Worm (Caenorhabditis elegans) whole organism, mixed stage, embryonic: ENCODE measurements around the gene lrx-1.

ENCODE experiments used
- drap-1 ChIP-seq: fragments of 200-800 bp; sonication (Bioruptor generic); optimal IDR thresholded peaks from 3 replicates; lab custom pipeline; 2018; ENCODE audit warnings: mild to moderate bottlenecking, missing genetic modification characterization, missing compliant biosample characterization
- lin-13 ChIP-seq: fragments of 150-350 bp; optimal IDR thresholded peaks from 2 replicates; lab custom pipeline; 2014; ENCODE audit warnings: missing biosample characterization, missing genetic modification characterization
- lin-32 ChIP-seq: fragments of 200-800 bp; sonication (Bioruptor generic); optimal IDR thresholded peaks from 2 replicates; lab custom pipeline; 2018; ENCODE audit warnings: mild to moderate bottlenecking, missing genetic modification characterization, missing compliant biosample characterization
- mab-5 ChIP-seq: fragments of 150-350 bp; optimal IDR thresholded peaks from 2 replicates; lab custom pipeline; 2014; ENCODE audit warnings: missing biosample characterization, missing genetic modification characterization
- mep-1 ChIP-seq: fragments of 150-350 bp; optimal IDR thresholded peaks from 2 replicates; lab custom pipeline; 2017; ENCODE audit warnings: missing biosample characterization, missing genetic modification reagents, missing genetic modification characterization, inconsistent platforms
- mls-2 ChIP-seq: sonication (generic microtip); optimal IDR thresholded peaks from 2 replicates; lab custom pipeline; 2016; ENCODE audit warnings: mild to moderate bottlenecking, missing genetic modification characterization, moderate library complexity, missing compliant biosample characterization
- nhr-237 ChIP-seq: fragments of 150-350 bp; optimal IDR thresholded peaks from 2 replicates; lab custom pipeline; 2014; ENCODE audit warnings: missing biosample characterization, missing genetic modification characterization
- nhr-28 ChIP-seq: fragments of 150-350 bp; optimal IDR thresholded peaks from 2 replicates; lab custom pipeline; 2014; ENCODE audit warnings: missing biosample characterization, missing genetic modification characterization
- nhr-76 ChIP-seq: sonication (generic microtip); optimal IDR thresholded peaks from 2 replicates; lab custom pipeline; 2017; ENCODE audit warnings: missing biosample characterization, missing genetic modification characterization
- snpc-4 ChIP-seq: fragments of 150-350 bp; optimal IDR thresholded peaks from 2 replicates; lab custom pipeline; 2014; ENCODE audit warnings: missing biosample characterization, missing genetic modification characterization
- unc-62 ChIP-seq: fragments of 150-350 bp; optimal IDR thresholded peaks from 2 replicates; lab custom pipeline; 2014; ENCODE audit warnings: missing biosample characterization, missing genetic modification reagents, missing genetic modification characterization

ce11 chrV:12245777-12246452 is 6.5 kb upstream of the lrx-1 start:
- TF ChIP-seq drap-1 (GFP tag; lab: Kevin White, UChicago), result no peak
- TF ChIP-seq nhr-76 (tag; lab: Kevin White, UChicago), result no peak
- no peak for TF ChIP-seq snpc-4 (tag; lab: Kevin White, UChicago)
- no peak for TF ChIP-seq unc-62 (GFP tag; lab: Kevin White, UChicago)
- TF ChIP-seq nhr-237, result no peak
- TF ChIP-seq lin-13 (tag; lab: Kevin White, UChicago), result no peak
- TF ChIP-seq nhr-28, result no peak
- no peak for TF ChIP-seq mls-2 (tag; lab: Kevin White, UChicago)
- no peak for TF ChIP-seq mep-1
- no peak for TF ChIP-seq lin-32 (GFP tag; lab: Kevin White, UChicago)
- TF ChIP-seq mab-5, result no peak
